Worm (Caenorhabditis elegans): ENCODE measurements around the gene mrpl-45.

The mrpl-45 gene

ce11 chrIII:1201958-1202596 lies at the start of gene mrpl-45, which contains the start of gene Y119D3B.12:
Gene mrpl-45, minus strand, starts transcription at chrIII:1202008.
Gene Y119D3B.12, plus strand, starts transcription at chrIII:1202546.
- TF ChIP-seq nhr-28 (tag; optimal IDR thresholded peaks at IDR 0.05) (no peak), egl-5 (tag; optimal IDR thresholded peaks at IDR 0.05) (peak; percentile 97), tbx-2 (tag; optimal IDR thresholded peaks at IDR 0.05) (peak; percentile 39), nfya-1 (tag; optimal IDR thresholded peaks at IDR 0.05; ENCODE audit: insufficient read depth) (peak; percentile 85), ceh-82 (tag; optimal IDR thresholded peaks at IDR 0.05) (peak; percentile 2), ZK546.5 (tag; optimal IDR thresholded peaks at IDR 0.05) (no peak), nhr-77 (tag; optimal IDR thresholded peaks at IDR 0.05) (peak; percentile 23), snpc-4 (tag; optimal IDR thresholded peaks at IDR 0.05) (peak; percentile 74), hmg-11 (tag; optimal IDR thresholded peaks at IDR 0.05) (peak; percentile 61), nhr-12 (tag; optimal IDR thresholded peaks at IDR 0.05) (no peak), ceh-28 (tag; optimal IDR thresholded peaks at IDR 0.05) (peak; percentile 68), lsy-12 (tag; optimal IDR thresholded peaks at IDR 0.05) (no peak), skn-1 (tag; optimal IDR thresholded peaks at IDR 0.05) (peak; percentile 90), pqm-1 (tag; optimal IDR thresholded peaks at IDR 0.05) (peak; percentile 22), R02D3.7 (tag; optimal IDR thresholded peaks at IDR 0.05) (peak; percentile 70), nhr-25 (tag; optimal IDR thresholded peaks at IDR 0.05) (peak; percentile 53), lin-39 (tag; optimal IDR thresholded peaks at IDR 0.05) (peak; percentile 73), pha-4 (tag; optimal IDR thresholded peaks at IDR 0.05) (peak; percentile 91), elt-2 (tag; optimal IDR thresholded peaks at IDR 0.05) (peak; percentile 22), ztf-11 (tag; optimal IDR thresholded peaks at IDR 0.05) (no peak), ama-1 (optimal IDR thresholded peaks at IDR 0.05) (peak; percentile 54), elt-1 (tag; optimal IDR thresholded peaks at IDR 0.05) (peak; percentile 59), jun-1 (tag; optimal IDR thresholded peaks at IDR 0.05) (peak; percentile 29), unc-62 (GFP tag; optimal IDR thresholded peaks at IDR 0.05) (no peak), nhr-23 (tag; optimal IDR thresholded peaks at IDR 0.05) (peak; percentile 67), eor-1 (tag; optimal IDR thresholded peaks at IDR 0.05) (no peak), fos-1 (tag; optimal IDR thresholded peaks at IDR 0.05) (no peak), elt-3 (tag; optimal IDR thresholded peaks at IDR 0.05) (no peak), ceh-16 (tag; optimal IDR thresholded peaks at IDR 0.05) (no peak), nhr-67 (tag; optimal IDR thresholded peaks at IDR 0.05) (no peak), nhr-43 (tag; optimal IDR thresholded peaks at IDR 0.05; ENCODE audit: poor library complexity, severe bottlenecking) (peak; percentile 42), fkh-10 (GFP tag; optimal IDR thresholded peaks at IDR 0.05) (peak; percentile 64), lin-15B (tag; optimal IDR thresholded peaks at IDR 0.05) (peak; percentile 95)

DNA sequence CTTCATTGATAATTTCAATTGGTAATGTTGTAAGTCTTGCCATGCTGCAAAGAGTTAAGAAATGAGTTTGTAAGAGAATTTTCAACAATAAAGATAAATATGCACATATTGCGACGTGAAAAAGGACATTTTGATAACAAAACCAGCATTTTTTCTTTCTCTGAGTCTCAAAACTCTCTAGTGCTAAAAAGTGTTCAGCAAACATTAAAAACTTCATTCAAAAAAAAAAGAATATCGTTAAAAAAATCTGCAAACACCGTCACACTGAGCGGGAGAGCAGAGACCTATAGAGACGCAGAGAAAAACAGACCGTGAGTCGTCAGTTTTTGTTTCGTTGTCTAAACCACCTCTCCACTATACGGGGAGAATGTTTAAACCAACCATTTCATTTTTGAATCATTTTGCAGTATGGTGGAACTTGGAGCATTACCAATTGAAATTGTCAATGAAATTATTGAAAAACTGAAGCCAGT lies 47.3 kb upstream of the mrpl-45 start, which contains the start of the genes fbxa-76 and fbxa-77:
Gene fbxa-76, minus strand, starts transcription at position 51 of the 473 bp plus-strand sequence.
Gene fbxa-77, plus strand, starts transcription at position 365 of the 473 bp plus-strand sequence.
- TF ChIP-seq elt-2 (tag; optimal IDR thresholded peaks at IDR 0.05) (peak; percentile 78), pqm-1 (tag; optimal IDR thresholded peaks at IDR 0.05) (peak; percentile 54), ama-1 (optimal IDR thresholded peaks at IDR 0.05) (no peak), elt-1 (tag; optimal IDR thresholded peaks at IDR 0.05) (no peak), lin-39 (tag; optimal IDR thresholded peaks at IDR 0.05) (peak; percentile 3), hmg-11 (tag; optimal IDR thresholded peaks at IDR 0.05) (peak; percentile 62), zag-1 (tag; optimal IDR thresholded peaks at IDR 0.05) (no peak), ceh-16 (tag; optimal IDR thresholded peaks at IDR 0.05) (no peak), pha-4 (tag; optimal IDR thresholded peaks at IDR 0.05) (peak; percentile 85), skn-1 (tag; optimal IDR thresholded peaks at IDR 0.05) (peak; percentile 37), nfya-1 (tag; optimal IDR thresholded peaks at IDR 0.05; ENCODE audit: insufficient read depth) (peak; percentile 48), lin-15B (tag; optimal IDR thresholded peaks at IDR 0.05) (peak; percentile 25)

DNA sequence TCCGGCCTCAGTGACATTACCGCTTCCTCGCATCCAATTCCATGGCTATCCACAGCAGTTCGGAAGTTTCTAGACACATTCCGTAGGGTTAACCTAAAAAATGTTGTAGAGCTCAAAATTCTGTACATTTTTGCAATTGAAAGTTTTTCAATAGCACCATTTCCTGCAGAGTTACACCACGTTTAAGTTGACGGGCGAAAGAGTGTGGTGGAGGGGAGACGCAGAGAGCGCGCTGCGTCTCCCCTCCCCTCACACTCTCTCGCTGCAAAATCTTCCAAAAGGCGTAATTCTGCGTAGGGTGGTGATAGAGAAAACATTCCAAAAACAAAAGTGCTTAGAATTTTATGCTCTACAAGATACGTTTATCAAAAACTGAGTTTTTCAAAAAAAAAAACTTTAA lies 46.5 kb upstream of the mrpl-45 start:
- no peak for TF ChIP-seq fos-1 (tag; optimal IDR thresholded peaks at IDR 0.05)
- no peak for TF ChIP-seq sea-2 (GFP tag; optimal IDR thresholded peaks at IDR 0.05)
- no peak for TF ChIP-seq skn-1 (tag; optimal IDR thresholded peaks at IDR 0.05)
- no peak for TF ChIP-seq ZK546.5 (tag; optimal IDR thresholded peaks at IDR 0.05)
- TF ChIP-seq egl-5 (tag; optimal IDR thresholded peaks at IDR 0.05) = no peak
- TF ChIP-seq egl-27 (tag; optimal IDR thresholded peaks at IDR 0.05) = no peak
- TF ChIP-seq nhr-237 (tag; optimal IDR thresholded peaks at IDR 0.05) = no peak
- TF ChIP-seq snpc-4 (tag; optimal IDR thresholded peaks at IDR 0.05) = no peak
- no peak for TF ChIP-seq unc-39 (tag; optimal IDR thresholded peaks at IDR 0.05)
- TF ChIP-seq mml-1 (tag; optimal IDR thresholded peaks at IDR 0.05) = no peak
- TF ChIP-seq ceh-28 (tag; optimal IDR thresholded peaks at IDR 0.05) = no peak
- no peak for TF ChIP-seq nhr-76 (tag; optimal IDR thresholded peaks at IDR 0.05)
- TF ChIP-seq tbx-2 (tag; optimal IDR thresholded peaks at IDR 0.05) = no peak
- TF ChIP-seq R02D3.7 (tag; optimal IDR thresholded peaks at IDR 0.05) = no peak

All from whole organism, L3 larva.